Worm (Caenorhabditis elegans) whole organism, L4 larva: Measurements from ENCODE around the gene W01D2.3.

ENCODE experiments used
- F10B5.3 ChIP-seq: sonication (generic microtip); optimal IDR thresholded peaks from 2 replicates; lab custom pipeline; 2016; ENCODE audit warnings: mild to moderate bottlenecking, missing genetic modification characterization, missing compliant biosample characterization
- F37D6.2 ChIP-seq: sonication (generic microtip); optimal IDR thresholded peaks from 2 replicates; lab custom pipeline; 2016; ENCODE audit warnings: mild to moderate bottlenecking, missing genetic modification characterization, missing compliant biosample characterization
- R02D3.7 ChIP-seq: fragments of 150-350 bp; sonication (generic microtip); optimal IDR thresholded peaks from 3 replicates; lab custom pipeline; 2014; ENCODE audit warnings: missing biosample characterization, missing genetic modification characterization
- Y105C5A.15 ChIP-seq: fragments of 200-800 bp; sonication (Bioruptor generic); IDR thresholded peaks from 2 replicates; pipeline ENCODE4 v1.3.6; 2022; ENCODE audit warnings: missing genetic modification characterization, missing compliant biosample characterization
- aha-1 ChIP-seq: fragments of 150-350 bp; peaks from one replicate; lab custom pipeline; 2014; ENCODE audit warnings: missing biosample characterization, missing genetic modification characterization
- ama-1 ChIP-seq: fragments of 150-350 bp; optimal IDR thresholded peaks from 2 replicates; lab custom pipeline; 2014; ENCODE audit warnings: inconsistent platforms, mixed read lengths
- attf-4 ChIP-seq: sonication (generic microtip); optimal IDR thresholded peaks from 3 replicates; lab custom pipeline; 2017; ENCODE audit warnings: missing biosample characterization, missing genetic modification characterization
- ceh-20 ChIP-seq: fragments of 200-800 bp; sonication (Bioruptor generic); IDR thresholded peaks from 2 replicates; pipeline ENCODE4 v1.3.6; 2022; ENCODE audit warnings: missing genetic modification reagents, missing genetic modification characterization, missing compliant biosample characterization
- ceh-28 ChIP-seq: fragments of 150-350 bp; optimal IDR thresholded peaks from 2 replicates; lab custom pipeline; 2014; ENCODE audit warnings: missing biosample characterization, missing genetic modification reagents, missing genetic modification characterization
- ceh-32 ChIP-seq: sonication (generic microtip); optimal IDR thresholded peaks from 2 replicates; lab custom pipeline; 2016; ENCODE audit warnings: mild to moderate bottlenecking, missing genetic modification characterization, missing compliant biosample characterization; ENCODE audit not compliant: poor library complexity
- ces-1 ChIP-seq: fragments of 150-350 bp; sonication (generic microtip); optimal IDR thresholded peaks from 4 replicates; lab custom pipeline; 2014; ENCODE audit warnings: missing biosample characterization, missing genetic modification reagents, missing genetic modification characterization
- ctbp-1 ChIP-seq: fragments of 200-800 bp; sonication (Bioruptor generic); IDR thresholded peaks from 2 replicates; pipeline ENCODE4 v1.3.6; 2022; ENCODE audit warnings: missing genetic modification reagents, missing genetic modification characterization, missing compliant biosample characterization
- daf-16 ChIP-seq, 3 experiments: sonication (generic microtip); optimal IDR thresholded peaks; 2 replicates each; lab custom pipeline; 2016 to 2017; ENCODE audit warnings: missing genetic modification characterization in 3 of 3, missing genetic modification reagents in 3 of 3, mild to moderate bottlenecking in 2 of 3, missing compliant biosample characterization in 2 of 3, missing biosample characterization in 1 of 3, moderate library complexity in 1 of 3
- dmd-8 ChIP-seq: fragments of 200-800 bp; sonication (Bioruptor generic); IDR thresholded peaks from 2 replicates; pipeline ENCODE4 v1.3.6; 2022; ENCODE audit warnings: missing genetic modification characterization, missing compliant biosample characterization
- dpl-1 ChIP-seq: fragments of 150-350 bp; optimal IDR thresholded peaks from 2 replicates; lab custom pipeline; 2014; ENCODE audit warnings: missing biosample characterization, missing genetic modification reagents, missing genetic modification characterization
- egl-43 ChIP-seq: fragments of 200-800 bp; sonication (Bioruptor generic); IDR thresholded peaks from 2 replicates; pipeline ENCODE4 v1.3.6; 2022; ENCODE audit warnings: missing genetic modification reagents, missing genetic modification characterization, missing compliant biosample characterization
- fkh-10 ChIP-seq: fragments of 150-350 bp; optimal IDR thresholded peaks from 2 replicates; lab custom pipeline; 2014; ENCODE audit warnings: missing biosample characterization, missing genetic modification reagents, missing genetic modification characterization
- fos-1 ChIP-seq: fragments of 150-350 bp; optimal IDR thresholded peaks from 2 replicates; lab custom pipeline; 2014; ENCODE audit warnings: missing biosample characterization, missing genetic modification characterization
- hif-1 ChIP-seq, 2 experiments: sonication (generic microtip); optimal IDR thresholded peaks; 2 replicates each; lab custom pipeline; 2016 to 2017; ENCODE audit warnings: missing compliant biosample characterization in 2 of 2, missing genetic modification characterization in 2 of 2, missing genetic modification reagents in 2 of 2, missing genotype in 2 of 2, mild to moderate bottlenecking in 1 of 2
- hlh-30 ChIP-seq: sonication (generic microtip); optimal IDR thresholded peaks from 2 replicates; lab custom pipeline; 2017; ENCODE audit warnings: antibody characterized with exemption, mild to moderate bottlenecking, missing genetic modification characterization, missing compliant biosample characterization; ENCODE audit not compliant: insufficient read depth
- hmg-1.1 ChIP-seq: fragments of 200-800 bp; sonication (Bioruptor generic); IDR thresholded peaks from 2 replicates; pipeline ENCODE4 v1.3.6; 2022; ENCODE audit warnings: missing genetic modification reagents, missing genetic modification characterization, missing compliant biosample characterization
- lim-7 ChIP-seq: fragments of 200-800 bp; sonication (Bioruptor generic); IDR thresholded peaks from 2 replicates; pipeline ENCODE4 v1.3.6; 2022; ENCODE audit warnings: missing genetic modification characterization, missing compliant biosample characterization
- lin-29 ChIP-seq: fragments of 200-800 bp; sonication (Bioruptor generic); IDR thresholded peaks from 2 replicates; pipeline ENCODE4 v1.3.6; 2022; ENCODE audit warnings: missing genetic modification reagents, missing genetic modification characterization, missing compliant biosample characterization
- lsy-2 ChIP-seq, 2 experiments: fragments of 150-350 bp in 1 of 2; sonication (generic microtip) in 1 of 2; optimal IDR thresholded peaks; 2 replicates each; lab custom pipeline; 2014 to 2017; ENCODE audit warnings: missing biosample characterization in 2 of 2, missing genetic modification characterization in 2 of 2
- madf-9 ChIP-seq: fragments of 200-800 bp; sonication (Bioruptor generic); conservative IDR thresholded peaks from 2 replicates; pipeline ENCODE4 v1.3.6; 2022; ENCODE audit warnings: missing genetic modification reagents, missing genetic modification characterization, missing compliant biosample characterization
- mdt-29 ChIP-seq: fragments of 200-800 bp; sonication (Bioruptor generic); IDR thresholded peaks from 2 replicates; pipeline ENCODE4 v1.3.6; 2022; ENCODE audit warnings: missing genetic modification reagents, missing genetic modification characterization, missing compliant biosample characterization
- mep-1 ChIP-seq: fragments of 150-350 bp; sonication (generic microtip); optimal IDR thresholded peaks from 3 replicates; lab custom pipeline; 2014; ENCODE audit warnings: missing biosample characterization, missing genetic modification characterization
- mes-2 ChIP-seq: sonication (generic microtip); optimal IDR thresholded peaks from 2 replicates; lab custom pipeline; 2016; ENCODE audit warnings: missing genotype, mild to moderate bottlenecking, missing genetic modification characterization, missing compliant biosample characterization; ENCODE audit not compliant: poor library complexity, severe bottlenecking
- mxl-3 ChIP-seq: fragments of 200-800 bp; sonication (Bioruptor generic); optimal IDR thresholded peaks from 2 replicates; lab custom pipeline; 2018; ENCODE audit warnings: mild to moderate bottlenecking, missing genetic modification characterization, missing compliant biosample characterization
- nhr-25 ChIP-seq: sonication (generic microtip); optimal IDR thresholded peaks from 2 replicates; lab custom pipeline; 2017; ENCODE audit warnings: missing genetic modification characterization, mild to moderate bottlenecking, missing compliant biosample characterization, antibody characterized with exemption, moderate library complexity, borderline replicate concordance; ENCODE audit not compliant: insufficient read depth
- nhr-28 ChIP-seq: fragments of 150-350 bp; optimal IDR thresholded peaks from 2 replicates; lab custom pipeline; 2014; ENCODE audit warnings: missing biosample characterization, missing genetic modification characterization
- nhr-42 ChIP-seq: fragments of 200-800 bp; sonication (Bioruptor generic); IDR thresholded peaks from 2 replicates; pipeline ENCODE4 v1.3.6; 2022; ENCODE audit warnings: missing genetic modification characterization, missing compliant biosample characterization
- nhr-48 ChIP-seq: sonication (generic microtip); optimal IDR thresholded peaks from 2 replicates; lab custom pipeline; 2016; ENCODE audit warnings: mild to moderate bottlenecking, missing genetic modification characterization, missing compliant biosample characterization
- nhr-76 ChIP-seq: fragments of 150-350 bp; optimal IDR thresholded peaks from 2 replicates; lab custom pipeline; 2014; ENCODE audit warnings: missing biosample characterization, missing genetic modification characterization
- nhr-77 ChIP-seq: fragments of 150-350 bp; optimal IDR thresholded peaks from 2 replicates; lab custom pipeline; 2014; ENCODE audit warnings: missing biosample characterization, missing genetic modification characterization
- pha-4 ChIP-seq, 2 experiments: fragments of 150-350 bp in 1 of 2; fragments of 200-800 bp in 1 of 2; sonication (Bioruptor generic) in 1 of 2; IDR thresholded peaks in 1 of 2; optimal IDR thresholded peaks in 1 of 2; 2 replicates each; pipeline versions ENCODE4 v1.3.6 to Lab custom; 2014 to 2022; ENCODE audit warnings: missing genetic modification characterization in 2 of 2, missing genetic modification reagents in 2 of 2, missing biosample characterization in 1 of 2, missing compliant biosample characterization in 1 of 2
- php-3 ChIP-seq: fragments of 200-800 bp; sonication (Bioruptor generic); IDR thresholded peaks from 2 replicates; pipeline ENCODE4 v1.3.6; 2022; ENCODE audit warnings: missing genetic modification reagents, missing genetic modification characterization, missing compliant biosample characterization
- rbr-2 ChIP-seq: sonication (generic microtip); optimal IDR thresholded peaks from 2 replicates; lab custom pipeline; 2016; ENCODE audit warnings: missing genotype, missing genetic modification characterization, missing compliant biosample characterization
- saeg-2 ChIP-seq: fragments of 200-800 bp; sonication (Bioruptor generic); IDR thresholded peaks from 2 replicates; pipeline ENCODE4 v1.3.6; 2022; ENCODE audit warnings: missing genetic modification reagents, missing genetic modification characterization, missing compliant biosample characterization
- skn-1 ChIP-seq: fragments of 150-350 bp; optimal IDR thresholded peaks from 2 replicates; lab custom pipeline; 2014; ENCODE audit warnings: missing biosample characterization, missing genetic modification characterization
- snpc-1.2 ChIP-seq: fragments of 200-800 bp; sonication (Bioruptor generic); IDR thresholded peaks from 2 replicates; pipeline ENCODE4 v1.3.6; 2022; ENCODE audit warnings: missing genetic modification reagents, missing genetic modification characterization, missing compliant biosample characterization
- tag-97 ChIP-seq: fragments of 200-800 bp; sonication (Bioruptor generic); IDR thresholded peaks from 2 replicates; pipeline ENCODE4 v1.3.6; 2022; ENCODE audit warnings: missing genetic modification characterization, missing compliant biosample characterization
- tra-1 ChIP-seq: fragments of 200-800 bp; sonication (Bioruptor generic); IDR thresholded peaks from 2 replicates; pipeline ENCODE4 v1.3.6; 2022; ENCODE audit warnings: missing genetic modification reagents, missing genetic modification characterization, missing compliant biosample characterization
- unc-39 ChIP-seq: sonication (generic microtip); optimal IDR thresholded peaks from 2 replicates; lab custom pipeline; 2017; ENCODE audit warnings: missing biosample characterization, missing genetic modification characterization
- zag-1 ChIP-seq: fragments of 150-350 bp; optimal IDR thresholded peaks from 2 replicates; lab custom pipeline; 2014; ENCODE audit warnings: missing biosample characterization, missing genetic modification characterization
- zfp-2 ChIP-seq: sonication (generic microtip); optimal IDR thresholded peaks from 2 replicates; lab custom pipeline; 2016; ENCODE audit warnings: mild to moderate bottlenecking, missing genetic modification characterization, missing compliant biosample characterization
- zfp-3 ChIP-seq: fragments of 200-800 bp; sonication (Bioruptor generic); conservative IDR thresholded peaks from 2 replicates; pipeline ENCODE4 v1.3.6; 2022; ENCODE audit warnings: missing genetic modification reagents, missing genetic modification characterization, missing compliant biosample characterization
- zip-11 ChIP-seq: fragments of 200-800 bp; sonication (Bioruptor generic); IDR thresholded peaks from 2 replicates; pipeline ENCODE4 v1.3.6; 2022; ENCODE audit warnings: missing genetic modification characterization, missing compliant biosample characterization
- ztf-7 ChIP-seq: fragments of 150-350 bp; optimal IDR thresholded peaks from 2 replicates; lab custom pipeline; 2014; ENCODE audit warnings: missing biosample characterization, missing genetic modification characterization

W01D2.3 gene

ce11 chrII:14811472-14811871 lies 7.4 kb upstream of the W01D2.3 start (continued):
- no peak for TF ChIP-seq tag-97 (GFP tag; lab: Robert Waterston, UW)
- no peak for TF ChIP-seq daf-16 (GFP tag; optimal IDR thresholded peaks at IDR 0.05; lab: Kevin White, UChicago)
- TF ChIP-seq daf-16 (tag; optimal IDR thresholded peaks at IDR 0.05; lab: Kevin White, UChicago) = peak; percentile 77
- TF ChIP-seq fos-1 = no peak
- no peak for TF ChIP-seq ctbp-1 (GFP tag; lab: Robert Waterston, UW)
- TF ChIP-seq zfp-2 (tag; lab: Kevin White, UChicago) = no peak
- TF ChIP-seq Y105C5A.15 = no peak
- peak; percentile 37 for TF ChIP-seq mep-1 (tag; lab: Kevin White, UChicago)
- TF ChIP-seq zfp-3 (GFP tag; lab: Robert Waterston, UW) = no peak
- TF ChIP-seq lim-7 (GFP tag; lab: Robert Waterston, UW) = no peak
- no peak for TF ChIP-seq madf-9 (GFP tag; lab: Robert Waterston, UW)
- TF ChIP-seq nhr-76 (tag; lab: Kevin White, UChicago) = no peak
- TF ChIP-seq egl-43 (GFP tag; lab: Robert Waterston, UW) = no peak
- TF ChIP-seq nhr-48 (tag; lab: Kevin White, UChicago) = no peak
- TF ChIP-seq fkh-10 (GFP tag; lab: Kevin White, UChicago) = no peak
- no peak for TF ChIP-seq dmd-8 (GFP tag; lab: Robert Waterston, UW)
- TF ChIP-seq mdt-29 (GFP tag; lab: Robert Waterston, UW) = no peak
- TF ChIP-seq F37D6.2 = no peak
- TF ChIP-seq nhr-42 (GFP tag; lab: Robert Waterston, UW) = 0 out of 2 replicates have a peak, but pooled peaks have one; percentile 4
- TF ChIP-seq zag-1 (tag; lab: Kevin White, UChicago) = no peak
- TF ChIP-seq pha-4 (GFP tag; IDR thresholded peaks at IDR 0.05; lab: Robert Waterston, UW) = peak; percentile 66; the same call in 1 of the 2 replicates
- TF ChIP-seq pha-4 (tag; optimal IDR thresholded peaks at IDR 0.05; lab: Kevin White, UChicago) = peak; percentile 24
- TF ChIP-seq dpl-1 = peak; percentile 4
- no peak for TF ChIP-seq nhr-25 (tag; lab: Kevin White, UChicago)
- no peak for TF ChIP-seq zip-11 (GFP tag; lab: Robert Waterston, UW)
- no peak for TF ChIP-seq attf-4 (tag; lab: Kevin White, UChicago)
- no peak for TF ChIP-seq snpc-1.2
- TF ChIP-seq skn-1 = no peak
- TF ChIP-seq nhr-28 (tag; lab: Kevin White, UChicago) = peak; percentile 98
- no peak for TF ChIP-seq ceh-32
- TF ChIP-seq, all 104 proteins: peak for 21

ce11 chrII:14810609-14811008 lies 6.5 kb upstream of the W01D2.3 start:
- TF ChIP-seq mep-1 (tag; lab: Kevin White, UChicago) = peak; percentile 36
- peak; percentile 26 for TF ChIP-seq nhr-77 (tag; lab: Kevin White, UChicago)
- no peak for TF ChIP-seq lim-7 (GFP tag; lab: Robert Waterston, UW)
- TF ChIP-seq lsy-2 (tag; optimal IDR thresholded peaks at IDR 0.05; lab: Kevin White, UChicago) = peak in 1 of 2 experiments; percentile 38
- no peak for TF ChIP-seq tra-1 (GFP tag; lab: Robert Waterston, UW)
- TF ChIP-seq php-3 (GFP tag; lab: Robert Waterston, UW) = no peak
- TF ChIP-seq lin-29 (GFP tag; lab: Robert Waterston, UW) = no peak
- TF ChIP-seq unc-39 (tag; lab: Kevin White, UChicago) = no peak
- no peak for TF ChIP-seq skn-1
- no peak for TF ChIP-seq saeg-2 (GFP tag; lab: Robert Waterston, UW)
- TF ChIP-seq ztf-7 (tag; lab: Kevin White, UChicago) = no peak
- TF ChIP-seq R02D3.7 (tag; lab: Kevin White, UChicago) = no peak
- no peak for TF ChIP-seq ama-1
- peak; percentile 28 for TF ChIP-seq rbr-2 (tag; lab: Kevin White, UChicago)
- TF ChIP-seq F37D6.2 = no peak
- TF ChIP-seq ceh-28 (tag; lab: Kevin White, UChicago) = no peak
- TF ChIP-seq nhr-28 (tag; lab: Kevin White, UChicago) = no peak
- no peak for TF ChIP-seq mxl-3 (GFP tag; lab: Kevin White, UChicago)
- TF ChIP-seq hlh-30 (tag; lab: Kevin White, UChicago) = peak; percentile 6
- no peak for TF ChIP-seq snpc-1.2
- TF ChIP-seq mes-2 (tag; lab: Kevin White, UChicago) = peak; percentile 13
- no peak for TF ChIP-seq ceh-20 (GFP tag; lab: Robert Waterston, UW)
- peak; percentile 27 for TF ChIP-seq aha-1 (tag; lab: Kevin White, UChicago)
- TF ChIP-seq hif-1 (tag; optimal IDR thresholded peaks at IDR 0.05; lab: Kevin White, UChicago) = no peak
- TF ChIP-seq hmg-1.1 (GFP tag; lab: Robert Waterston, UW) = peak; percentile 33; the same call in 1 of the 2 replicates
- TF ChIP-seq zfp-3 (GFP tag; lab: Robert Waterston, UW) = no peak
- TF ChIP-seq zag-1 (tag; lab: Kevin White, UChicago) = no peak
- TF ChIP-seq F10B5.3 (tag; lab: Kevin White, UChicago) = no peak
- TF ChIP-seq ces-1 (GFP tag; lab: Kevin White, UChicago) = no peak
- TF ChIP-seq madf-9 (GFP tag; lab: Robert Waterston, UW) = no peak
